Fruit fly (Drosophila melanogaster) whole organism, prepupa: ENCODE data around the gene Hsp26.

ENCODE experiments used
- Blimp-1 ChIP-seq: fragments of 200-800 bp; sonication (Bioruptor generic); optimal IDR thresholded peaks from 3 replicates; lab custom pipeline; 2017; ENCODE audit warnings: missing biosample characterization, missing genetic modification characterization, mild to moderate bottlenecking, moderate library complexity, missing genetic modification reagents
- CG10631 ChIP-seq: fragments of 200-800 bp; sonication (Bioruptor generic); optimal IDR thresholded peaks from 2 replicates; lab custom pipeline; 2016; ENCODE audit warnings: missing biosample characterization, missing genetic modification characterization
- CG11762 ChIP-seq: fragments of 200-800 bp; sonication (Bioruptor generic); optimal IDR thresholded peaks from 3 replicates; lab custom pipeline; 2016; ENCODE audit warnings: missing biosample characterization, missing genetic modification characterization; ENCODE audit not compliant: insufficient read depth
- CG11902 ChIP-seq: fragments of 200-800 bp; sonication (Bioruptor generic); optimal IDR thresholded peaks from 3 replicates; lab custom pipeline; 2016; ENCODE audit warnings: missing biosample characterization, missing genetic modification characterization
- CG15336 ChIP-seq: fragments of 200-800 bp; sonication (Bioruptor generic); IDR thresholded peaks from 2 replicates; pipeline ENCODE4 v1.3.6; 2022; ENCODE audit warnings: missing biosample characterization, missing genetic modification characterization
- CG1621 ChIP-seq: fragments of 200-800 bp; sonication (Bioruptor generic); optimal IDR thresholded peaks from 3 replicates; lab custom pipeline; 2018; ENCODE audit warnings: missing biosample characterization, mild to moderate bottlenecking, missing genetic modification characterization
- CG16779 ChIP-seq: fragments of 200-800 bp; sonication (Bioruptor generic); optimal IDR thresholded peaks from 3 replicates; lab custom pipeline; 2017; ENCODE audit warnings: missing biosample characterization, mild to moderate bottlenecking, missing genetic modification characterization
- CG3032 ChIP-seq: fragments of 200-800 bp; optimal IDR thresholded peaks from 2 replicates; lab custom pipeline; 2019; ENCODE audit warnings: missing biosample characterization, mild to moderate bottlenecking, missing genetic modification characterization, moderate library complexity
- CG31627 ChIP-seq: fragments of 200-800 bp; sonication (Bioruptor generic); optimal IDR thresholded peaks from 3 replicates; lab custom pipeline; 2016; ENCODE audit warnings: missing biosample characterization, missing genetic modification characterization
- CG32006 ChIP-seq: fragments of 200-800 bp; sonication (Bioruptor generic); optimal IDR thresholded peaks from 3 replicates; lab custom pipeline; 2017; ENCODE audit warnings: missing biosample characterization, mild to moderate bottlenecking, missing genetic modification characterization
- CG3919 ChIP-seq: fragments of 200-800 bp; sonication (Bioruptor generic); optimal IDR thresholded peaks from 3 replicates; lab custom pipeline; 2016; ENCODE audit warnings: missing biosample characterization, missing genetic modification characterization
- CG6163 ChIP-seq: fragments of 200-800 bp; sonication (Bioruptor generic); IDR thresholded peaks from 3 replicates; pipeline ENCODE4 v1.3.6; 2022; ENCODE audit warnings: missing biosample characterization, missing genetic modification characterization
- CG6276 ChIP-seq: fragments of 200-800 bp; sonication (Bioruptor generic); optimal IDR thresholded peaks from 2 replicates; lab custom pipeline; 2017; ENCODE audit warnings: missing biosample characterization, mild to moderate bottlenecking, missing genetic modification characterization
- CG6808 ChIP-seq: fragments of 200-800 bp; sonication (Bioruptor generic); optimal IDR thresholded peaks from 3 replicates; lab custom pipeline; 2017; ENCODE audit warnings: missing biosample characterization, missing genetic modification characterization, mild to moderate bottlenecking, moderate library complexity, missing genetic modification reagents
- CG6854 ChIP-seq: fragments of 200-800 bp; sonication (Bioruptor generic); optimal IDR thresholded peaks from 2 replicates; lab custom pipeline; 2017; ENCODE audit warnings: missing biosample characterization, mild to moderate bottlenecking, missing genetic modification characterization
- CG8119 ChIP-seq: fragments of 200-800 bp; sonication (Bioruptor generic); IDR thresholded peaks from 3 replicates; pipeline ENCODE4 v1.3.6; 2022; ENCODE audit warnings: missing biosample characterization, missing genetic modification characterization
- CG8319 ChIP-seq: fragments of 200-800 bp; sonication (Bioruptor generic); optimal IDR thresholded peaks from 3 replicates; lab custom pipeline; 2016; ENCODE audit warnings: missing biosample characterization, missing genetic modification characterization
- CG8632 ChIP-seq: fragments of 200-800 bp; sonication (Bioruptor generic); optimal IDR thresholded peaks from 3 replicates; lab custom pipeline; 2016; ENCODE audit warnings: missing biosample characterization, missing genetic modification characterization
- CG9139 ChIP-seq: fragments of 200-800 bp; sonication (Bioruptor generic); optimal IDR thresholded peaks from 3 replicates; lab custom pipeline; 2017; ENCODE audit warnings: missing biosample characterization, mild to moderate bottlenecking, missing genetic modification characterization
- Eip75B ChIP-seq: fragments of 200-800 bp; sonication (Bioruptor generic); optimal IDR thresholded peaks from 3 replicates; lab custom pipeline; 2016; ENCODE audit warnings: missing biosample characterization, missing genetic modification characterization
- Eip78C ChIP-seq: fragments of 200-800 bp; sonication (Bioruptor generic); peaks from one replicate; lab custom pipeline; 2016; ENCODE audit warnings: missing biosample characterization, missing genetic modification characterization
- Eip93F ChIP-seq: fragments of 200-800 bp; sonication (Bioruptor generic); optimal IDR thresholded peaks from 2 replicates; lab custom pipeline; 2016; ENCODE audit warnings: missing biosample characterization, mild to moderate bottlenecking, missing genetic modification characterization
- Ets21C ChIP-seq: fragments of 200-800 bp; sonication (Bioruptor generic); optimal IDR thresholded peaks from 3 replicates; lab custom pipeline; 2016; ENCODE audit warnings: missing biosample characterization, missing genetic modification characterization
- Ets96B ChIP-seq: fragments of 200-800 bp; optimal IDR thresholded peaks from 2 replicates; lab custom pipeline; 2019; ENCODE audit warnings: missing biosample characterization, mild to moderate bottlenecking, missing genetic modification characterization, moderate library complexity
- Gug ChIP-seq: fragments of 200-800 bp; sonication (Bioruptor generic); IDR thresholded peaks from 2 replicates; pipeline ENCODE4 v1.3.6; 2022; ENCODE audit warnings: missing biosample characterization, missing genetic modification characterization
- Hr38 ChIP-seq: sonication (Bioruptor generic); optimal IDR thresholded peaks from 2 replicates; lab custom pipeline; 2016; ENCODE audit warnings: missing biosample characterization, missing genetic modification characterization
- Hr39 ChIP-seq: fragments of 200-800 bp; sonication (Bioruptor generic); optimal IDR thresholded peaks from 2 replicates; lab custom pipeline; 2016; ENCODE audit warnings: missing biosample characterization, missing genetic modification characterization
- Hr4 ChIP-seq: fragments of 200-800 bp; sonication (Bioruptor generic); optimal IDR thresholded peaks from 3 replicates; lab custom pipeline; 2016; ENCODE audit warnings: missing biosample characterization, missing genetic modification characterization
- Met ChIP-seq: fragments of 200-800 bp; sonication (Bioruptor generic); optimal IDR thresholded peaks from 3 replicates; lab custom pipeline; 2016; ENCODE audit warnings: missing biosample characterization, missing genetic modification characterization
- OdsH ChIP-seq: fragments of 200-800 bp; sonication (Bioruptor generic); optimal IDR thresholded peaks from 3 replicates; lab custom pipeline; 2016; ENCODE audit warnings: missing biosample characterization, missing genetic modification characterization
- Sox14 ChIP-seq: fragments of 200-800 bp; sonication (Bioruptor generic); optimal IDR thresholded peaks from 3 replicates; lab custom pipeline; 2016; ENCODE audit warnings: missing biosample characterization, missing genetic modification characterization
- Sox15 ChIP-seq: fragments of 200-800 bp; sonication (Bioruptor generic); optimal IDR thresholded peaks from 3 replicates; lab custom pipeline; 2016; ENCODE audit warnings: missing biosample characterization, missing genetic modification characterization
- achi ChIP-seq: fragments of 200-800 bp; sonication (Bioruptor generic); optimal IDR thresholded peaks from 3 replicates; lab custom pipeline; 2016; ENCODE audit warnings: missing biosample characterization, missing genetic modification characterization
- dac ChIP-seq: fragments of 200-800 bp; sonication (Bioruptor generic); optimal IDR thresholded peaks from 2 replicates; lab custom pipeline; 2017; ENCODE audit warnings: missing biosample characterization, mild to moderate bottlenecking, missing genetic modification characterization
- dsx ChIP-seq: fragments of 200-800 bp; optimal IDR thresholded peaks from 3 replicates; lab custom pipeline; 2019; ENCODE audit warnings: missing biosample characterization, mild to moderate bottlenecking, missing genetic modification characterization, moderate library complexity; ENCODE audit not compliant: poor library complexity, severe bottlenecking
- eg ChIP-seq: fragments of 200-800 bp; sonication (Bioruptor generic); IDR thresholded peaks from 3 replicates; pipeline ENCODE4 v1.3.6; 2022; ENCODE audit warnings: missing biosample characterization, missing genetic modification characterization
- esn ChIP-seq: fragments of 200-800 bp; sonication (Bioruptor generic); optimal IDR thresholded peaks from 2 replicates; lab custom pipeline; 2016; ENCODE audit warnings: missing biosample characterization, mild to moderate bottlenecking, missing genetic modification characterization, moderate library complexity
- fd85E ChIP-seq: fragments of 200-800 bp; sonication (Bioruptor generic); optimal IDR thresholded peaks from 3 replicates; lab custom pipeline; 2016; ENCODE audit warnings: missing biosample characterization, missing genetic modification characterization
- fkh ChIP-seq: fragments of 200-800 bp; sonication (Bioruptor generic); optimal IDR thresholded peaks from 3 replicates; lab custom pipeline; 2017; ENCODE audit warnings: missing biosample characterization, mild to moderate bottlenecking, missing genetic modification characterization, moderate library complexity
- lz ChIP-seq: fragments of 200-800 bp; sonication (Bioruptor generic); optimal IDR thresholded peaks from 3 replicates; lab custom pipeline; 2016; ENCODE audit warnings: missing biosample characterization, missing genetic modification characterization
- net ChIP-seq: fragments of 200-800 bp; sonication (Bioruptor generic); optimal IDR thresholded peaks from 3 replicates; lab custom pipeline; 2016; ENCODE audit warnings: missing biosample characterization, missing genetic modification characterization
- pdm3 ChIP-seq: fragments of 200-800 bp; sonication (Bioruptor generic); optimal IDR thresholded peaks from 3 replicates; lab custom pipeline; 2016; ENCODE audit warnings: missing biosample characterization, missing genetic modification characterization
- salr ChIP-seq, 2 experiments: fragments of 200-800 bp; sonication (Bioruptor generic); optimal IDR thresholded peaks; 3 replicates each; lab custom pipeline; 2016 to 2018; ENCODE audit warnings: missing biosample characterization in 2 of 2, missing genetic modification characterization in 2 of 2, mild to moderate bottlenecking in 1 of 2
- ss ChIP-seq, 2 experiments: fragments of 200-800 bp; sonication (Bioruptor generic); optimal IDR thresholded peaks; 2 replicates in 1 of 2; 3 replicates in 1 of 2; lab custom pipeline; 2017 to 2018; ENCODE audit warnings: mild to moderate bottlenecking in 2 of 2, missing biosample characterization in 2 of 2, missing genetic modification characterization in 2 of 2, moderate library complexity in 1 of 2
- svp ChIP-seq: fragments of 200-800 bp; sonication (Bioruptor generic); peaks from one replicate; lab custom pipeline; 2016; ENCODE audit warnings: missing biosample characterization, missing genetic modification characterization
- topi ChIP-seq: fragments of 200-800 bp; sonication (Bioruptor generic); optimal IDR thresholded peaks from 3 replicates; lab custom pipeline; 2016; ENCODE audit warnings: missing biosample characterization, missing genetic modification characterization
- vri ChIP-seq: fragments of 200-800 bp; sonication (Bioruptor generic); optimal IDR thresholded peaks from 3 replicates; lab custom pipeline; 2016; ENCODE audit warnings: missing biosample characterization, mild to moderate bottlenecking, missing genetic modification characterization

The Hsp26 gene

DNA sequence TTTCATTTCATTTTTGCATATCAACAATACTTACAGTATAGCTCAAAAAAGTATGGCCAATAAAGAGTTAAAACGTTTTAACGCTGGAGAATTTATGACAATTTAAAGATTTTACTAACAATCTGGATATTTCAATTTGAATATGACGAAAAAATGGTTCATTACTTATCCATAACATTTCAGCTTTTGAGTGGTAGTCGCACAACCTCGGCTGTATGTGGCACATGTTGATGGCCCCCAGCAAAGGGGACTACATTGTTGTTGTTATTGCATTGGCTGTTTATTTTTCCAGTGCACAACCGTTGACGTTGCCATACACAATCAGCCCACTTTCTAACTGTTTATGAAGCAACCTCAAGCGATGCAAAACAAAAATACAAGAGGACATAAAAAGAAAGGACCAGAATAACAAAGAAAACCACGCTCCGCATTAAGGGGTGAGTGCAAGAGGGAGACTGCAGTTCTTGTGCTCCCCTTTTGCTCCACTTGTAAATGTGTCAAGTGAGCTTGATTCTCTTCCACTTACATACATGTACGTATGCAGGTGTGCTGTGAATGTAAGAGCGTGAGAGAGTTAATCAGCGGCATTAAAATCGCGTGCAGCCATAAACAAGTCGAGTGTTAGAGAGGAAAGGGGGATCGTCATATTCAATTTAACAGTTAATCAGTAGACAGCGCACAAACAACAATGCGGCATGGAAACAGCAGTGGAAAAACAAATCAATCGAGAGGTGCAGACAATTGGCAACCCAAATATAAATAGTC is 43.0 kb upstream of the Hsp26 start (continued):
- peak; percentile 94 for TF ChIP-seq CG9139 (GFP tag; lab: Kevin White, UChicago)
- peak; percentile 88 for TF ChIP-seq Eip93F (GFP tag; lab: Kevin White, UChicago)
- peak; percentile 96 for TF ChIP-seq achi
- TF ChIP-seq pdm3 (GFP tag; lab: Kevin White, UChicago): peak; percentile 97
- peak; percentile 98 for TF ChIP-seq topi (GFP tag; lab: Kevin White, UChicago)
- peak; percentile 94 for TF ChIP-seq CG6276 (GFP tag; lab: Kevin White, UChicago)
- TF ChIP-seq dac (GFP tag; lab: Kevin White, UChicago): peak; percentile 89
- TF ChIP-seq fd85E (GFP tag; lab: Kevin White, UChicago): peak; percentile 87
- TF ChIP-seq CG32006 (GFP tag; lab: Kevin White, UChicago): peak; percentile 95
- peak; percentile 95 for TF ChIP-seq Ets21C (GFP tag; lab: Kevin White, UChicago)

DNA sequence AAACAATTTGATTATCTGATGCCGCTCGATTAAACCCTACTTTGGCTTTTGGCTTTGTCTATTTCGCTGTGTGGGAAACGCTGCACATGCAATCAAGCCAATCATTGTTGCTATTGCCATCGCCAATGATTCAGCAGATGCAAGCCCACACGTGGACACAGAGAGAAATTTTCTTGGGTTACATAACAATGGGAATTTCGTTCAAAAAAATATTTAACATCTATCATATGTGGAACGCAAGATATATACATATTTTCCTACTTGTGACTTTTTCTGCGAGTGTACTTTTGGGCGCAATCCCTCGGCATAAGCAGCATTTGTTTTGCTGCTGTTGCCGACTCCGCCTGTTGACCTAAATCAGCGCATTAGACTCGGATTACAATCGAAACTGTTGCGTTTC is 42.1 kb upstream of the Hsp26 start:
- TF ChIP-seq Ets96B (tag; lab: Kevin White, UChicago) (peak; percentile 43), Met (GFP tag; lab: Kevin White, UChicago) (peak; percentile 72), CG11902 (peak; percentile 58), fkh (GFP tag; lab: Kevin White, UChicago) (no peak), CG6163 (GFP tag; lab: Robert Waterston, UW) (peak; percentile 85), CG8632 (GFP tag; lab: Kevin White, UChicago) (peak; percentile 35), net (peak; percentile 44), CG3032 (peak; percentile 15), achi (peak; percentile 39), lz (GFP tag; lab: Kevin White, UChicago) (no peak), OdsH (GFP tag; lab: Kevin White, UChicago) (peak; percentile 69), salr (GFP tag; optimal IDR thresholded peaks at IDR 0.05; lab: Kevin White, UChicago) (no peak), CG6854 (GFP tag; lab: Kevin White, UChicago) (no peak), CG6808 (GFP tag; lab: Kevin White, UChicago) (no peak), Sox14 (GFP tag; lab: Kevin White, UChicago) (peak; percentile 47), pdm3 (GFP tag; lab: Kevin White, UChicago) (peak; percentile 63), CG15336 (GFP tag; lab: Robert Waterston, UW) (peak; percentile 85), vri (GFP tag; lab: Kevin White, UChicago) (no peak), CG32006 (GFP tag; lab: Kevin White, UChicago) (peak; percentile 63), CG1621 (tag; lab: Kevin White, UChicago) (no peak), CG16779 (tag; lab: Kevin White, UChicago) (no peak), ss (GFP tag; optimal IDR thresholded peaks at IDR 0.05; lab: Kevin White, UChicago) (no peak), Eip78C (peak; percentile 87), Blimp-1 (GFP tag; lab: Kevin White, UChicago) (no peak), eg (GFP tag; lab: Robert Waterston, UW) (peak; percentile 91), CG10631 (GFP tag; lab: Kevin White, UChicago) (no peak), CG8319 (GFP tag; lab: Kevin White, UChicago) (peak; percentile 30), CG8119 (GFP tag; lab: Robert Waterston, UW) (peak; percentile 81), CG9139 (GFP tag; lab: Kevin White, UChicago) (no peak), Hr38 (GFP tag; lab: Kevin White, UChicago) (no peak), CG6276 (GFP tag; lab: Kevin White, UChicago) (peak; percentile 67), CG11762 (GFP tag; lab: Kevin White, UChicago) (peak; percentile 19), svp (GFP tag; lab: Kevin White, UChicago) (peak; percentile 67), Ets21C (GFP tag; lab: Kevin White, UChicago) (no peak), Eip75B (GFP tag; lab: Kevin White, UChicago) (no peak), Sox15 (GFP tag; lab: Kevin White, UChicago) (peak; percentile 43), dsx (no peak), CG3919 (GFP tag; lab: Kevin White, UChicago) (peak; percentile 78), Gug (GFP tag; lab: Robert Waterston, UW) (peak; percentile 74), CG31627 (GFP tag; lab: Kevin White, UChicago) (peak; percentile 70), Hr4 (GFP tag; lab: Kevin White, UChicago) (peak; percentile 50), esn (GFP tag; lab: Kevin White, UChicago) (peak; percentile 3), fd85E (GFP tag; lab: Kevin White, UChicago) (no peak), Hr39 (GFP tag; lab: Kevin White, UChicago) (peak; percentile 64)
